Worm (Caenorhabditis elegans): ENCODE measurements around the gene sra-9.

- TF ChIP-seq him-1 (tag; optimal IDR thresholded peaks at IDR 0.05) (no peak), dao-5 (tag; optimal IDR thresholded peaks at IDR 0.05) (no peak)
These were observed 24.9 kb upstream of the sra-9 start, which contains the start of gene gcy-3 for ce11 chrII:9507181-9507580.
